Worm (Caenorhabditis elegans) whole organism, mixed stage, embryonic: ENCODE results near the gene F53B3.3.

Experiments used
- cnd-1 ChIP-seq: fragments of 200-800 bp; sonication (Bioruptor generic); optimal IDR thresholded peaks from 2 replicates; lab custom pipeline; 2018; ENCODE audit warnings: mild to moderate bottlenecking, missing genetic modification characterization, missing compliant biosample characterization
- drap-1 ChIP-seq: fragments of 200-800 bp; sonication (Bioruptor generic); optimal IDR thresholded peaks from 3 replicates; lab custom pipeline; 2018; ENCODE audit warnings: mild to moderate bottlenecking, missing genetic modification characterization, missing compliant biosample characterization
- elt-3 ChIP-seq: fragments of 150-350 bp; optimal IDR thresholded peaks from 2 replicates; lab custom pipeline; 2014; ENCODE audit warnings: missing biosample characterization, missing genetic modification characterization
- hlh-1 ChIP-seq: fragments of 150-350 bp; optimal IDR thresholded peaks from 2 replicates; lab custom pipeline; 2014; ENCODE audit warnings: missing biosample characterization, missing genetic modification reagents, missing genetic modification characterization
- lin-13 ChIP-seq: fragments of 150-350 bp; optimal IDR thresholded peaks from 2 replicates; lab custom pipeline; 2014; ENCODE audit warnings: missing biosample characterization, missing genetic modification characterization
- lsy-2 ChIP-seq: fragments of 150-350 bp; optimal IDR thresholded peaks from 2 replicates; lab custom pipeline; 2014; ENCODE audit warnings: missing biosample characterization, missing genetic modification characterization
- mab-5 ChIP-seq: fragments of 150-350 bp; optimal IDR thresholded peaks from 2 replicates; lab custom pipeline; 2014; ENCODE audit warnings: missing biosample characterization, missing genetic modification characterization
- mep-1 ChIP-seq: fragments of 150-350 bp; optimal IDR thresholded peaks from 2 replicates; lab custom pipeline; 2017; ENCODE audit warnings: missing biosample characterization, missing genetic modification reagents, missing genetic modification characterization, inconsistent platforms
- nhr-28 ChIP-seq: fragments of 150-350 bp; optimal IDR thresholded peaks from 2 replicates; lab custom pipeline; 2014; ENCODE audit warnings: missing biosample characterization, missing genetic modification characterization
- nhr-76 ChIP-seq: sonication (generic microtip); optimal IDR thresholded peaks from 2 replicates; lab custom pipeline; 2017; ENCODE audit warnings: missing biosample characterization, missing genetic modification characterization
- pha-4 ChIP-seq: fragments of 150-350 bp; optimal IDR thresholded peaks from 2 replicates; lab custom pipeline; 2018; ENCODE audit warnings: missing biosample characterization, missing genetic modification reagents, missing genetic modification characterization
- snpc-4 ChIP-seq: fragments of 150-350 bp; optimal IDR thresholded peaks from 2 replicates; lab custom pipeline; 2014; ENCODE audit warnings: missing biosample characterization, missing genetic modification characterization
- zip-8 ChIP-seq: fragments of 150-350 bp; optimal IDR thresholded peaks from 2 replicates; lab custom pipeline; 2014; ENCODE audit warnings: missing biosample characterization, missing genetic modification characterization
- ztf-11 ChIP-seq: fragments of 150-350 bp; optimal IDR thresholded peaks from 2 replicates; lab custom pipeline; 2014; ENCODE audit warnings: missing biosample characterization, missing genetic modification characterization

ce11 chrX:2879529-2880265 lies 8.8 kb upstream of the F53B3.3 start, which contains the start of gene F53B3.5:
- no peak for TF ChIP-seq ztf-11 (tag; lab: Kevin White, UChicago)
- no peak for TF ChIP-seq lsy-2 (tag; lab: Kevin White, UChicago)
- peak; percentile 11 for TF ChIP-seq lin-13 (tag; lab: Kevin White, UChicago)
- TF ChIP-seq mep-1, result no peak
- peak; percentile 39 for TF ChIP-seq pha-4 (tag; lab: Kevin White, UChicago)
- no peak for TF ChIP-seq zip-8 (tag; lab: Kevin White, UChicago)
- TF ChIP-seq nhr-28 (tag; lab: Kevin White, UChicago), result no peak
- TF ChIP-seq mab-5 (tag; lab: Kevin White, UChicago), result no peak
- peak; percentile 68 for TF ChIP-seq drap-1 (GFP tag; lab: Kevin White, UChicago)
- no peak for TF ChIP-seq elt-3 (tag; lab: Kevin White, UChicago)
- peak; percentile 54 for TF ChIP-seq cnd-1
- TF ChIP-seq hlh-1, result no peak
- no peak for TF ChIP-seq snpc-4 (tag; lab: Kevin White, UChicago)
- no peak for TF ChIP-seq nhr-76
